Fruit fly (Drosophila melanogaster) whole organism, pupa: Measurements from ENCODE around the gene CG8925.

Experiments
- CG12605 ChIP-seq: fragments of 200-800 bp; sonication (Bioruptor generic); IDR thresholded peaks from 2 replicates; pipeline ENCODE4 v1.3.6; 2022; ENCODE audit warnings: missing biosample characterization, missing genetic modification characterization
- CG32121 ChIP-seq: fragments of 200-800 bp; sonication (Bioruptor generic); IDR thresholded peaks from 2 replicates; pipeline ENCODE4 v1.3.6; 2022; ENCODE audit warnings: missing biosample characterization, missing genetic modification characterization
- CG8301 ChIP-seq: fragments of 200-800 bp; sonication (Bioruptor generic); optimal IDR thresholded peaks from 2 replicates; lab custom pipeline; 2018; ENCODE audit warnings: missing biosample characterization, mild to moderate bottlenecking, missing genetic modification characterization
- CG9948 ChIP-seq: fragments of 200-800 bp; sonication (Bioruptor generic); optimal IDR thresholded peaks from 2 replicates; lab custom pipeline; 2018; ENCODE audit warnings: missing biosample characterization, mild to moderate bottlenecking, missing genetic modification characterization, moderate library complexity
- Pif1B ChIP-seq: fragments of 200-800 bp; sonication (Bioruptor generic); optimal IDR thresholded peaks from 3 replicates; lab custom pipeline; 2016; ENCODE audit warnings: missing biosample characterization, missing genetic modification characterization

DNA sequence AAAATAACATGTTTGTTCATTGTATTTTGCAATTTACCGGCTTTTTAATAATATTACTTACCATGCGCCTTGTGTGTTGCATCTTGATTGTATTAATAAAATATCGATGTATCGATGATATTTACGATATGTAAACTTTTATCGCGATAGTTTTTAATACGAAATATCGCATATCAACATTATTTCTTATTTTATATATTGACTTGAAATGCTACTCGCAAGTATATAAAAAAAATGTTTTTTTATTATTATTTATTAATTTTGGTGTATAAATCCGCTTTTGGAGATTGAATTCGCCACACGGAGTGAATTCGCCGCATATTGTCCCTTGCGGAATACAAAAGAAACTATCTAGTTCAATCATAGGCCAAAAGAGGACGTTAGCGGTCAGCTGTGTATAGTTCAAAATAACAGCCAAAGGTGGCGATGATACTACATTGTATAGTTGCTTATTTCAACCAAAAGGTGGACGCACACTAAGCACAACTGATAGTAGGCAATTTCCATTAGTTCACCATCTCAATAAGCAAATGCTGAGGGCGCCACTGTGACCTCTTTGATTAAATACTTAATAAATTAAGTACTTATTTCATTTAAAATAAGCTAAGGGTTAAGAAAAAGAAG, 33.5 kb downstream of the CG8925 start, which contains the start of gene mtSSB:
- peak; percentile 38 for TF ChIP-seq Pif1B
- TF ChIP-seq CG32121 = peak; percentile 33; the same call in 1 of the 2 replicates
- TF ChIP-seq CG9948 (tag; lab: Kevin White, UChicago) = no peak
- TF ChIP-seq CG8301 = no peak
- TF ChIP-seq CG12605 (GFP tag; lab: Robert Waterston, UW) = no peak
